Worm (Caenorhabditis elegans): ENCODE results near the gene Y57G11C.40.

DNA sequence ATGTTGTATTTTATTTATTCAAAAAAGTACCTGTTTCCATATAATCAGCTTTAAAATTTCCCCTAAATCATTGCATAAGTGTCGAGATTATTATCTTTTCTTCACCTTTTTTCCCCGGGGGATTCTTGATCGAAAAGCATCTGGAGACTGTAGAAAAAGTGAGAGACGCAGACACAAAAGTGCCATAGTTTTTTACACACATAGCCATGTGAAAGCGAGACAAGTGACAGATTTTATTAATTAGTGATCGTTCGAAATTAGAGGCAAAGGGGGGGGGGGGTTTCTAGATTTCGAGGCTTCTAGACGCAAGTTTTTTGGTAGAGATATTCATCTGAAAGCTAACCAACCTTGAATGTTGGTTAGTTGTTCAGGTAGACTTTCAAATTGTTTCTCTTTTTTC lies 25.2 kb upstream of the Y57G11C.40 start:
- TF ChIP-seq crh-2 (tag; optimal IDR thresholded peaks at IDR 0.05) = no peak
- TF ChIP-seq mbf-1 (tag; optimal IDR thresholded peaks at IDR 0.05) = no peak
- TF ChIP-seq nhr-11 (tag; optimal IDR thresholded peaks at IDR 0.05) = no peak
- no peak for TF ChIP-seq lin-39 (tag; optimal IDR thresholded peaks at IDR 0.05)
- no peak for TF ChIP-seq skn-1 (tag; optimal IDR thresholded peaks at IDR 0.05)
- no peak for TF ChIP-seq ceh-82 (tag; optimal IDR thresholded peaks at IDR 0.05)
- TF ChIP-seq snpc-4 (tag; optimal IDR thresholded peaks at IDR 0.05) = no peak
- no peak for TF ChIP-seq elt-3 (tag; optimal IDR thresholded peaks at IDR 0.05)
- TF ChIP-seq fos-1 (tag; optimal IDR thresholded peaks at IDR 0.05) = no peak
- no peak for TF ChIP-seq blmp-1 (tag; optimal IDR thresholded peaks at IDR 0.05; ENCODE audit: insufficient read depth)
- no peak for TF ChIP-seq nhr-237 (tag; optimal IDR thresholded peaks at IDR 0.05)
- TF ChIP-seq ztf-11 (tag; optimal IDR thresholded peaks at IDR 0.05) = no peak
- TF ChIP-seq elt-1 (tag; optimal IDR thresholded peaks at IDR 0.05) = no peak

Measured in whole organism, L2 larva.